Fruit fly (Drosophila melanogaster) S2 (cell line): Measurements from ENCODE around the gene CG17028.

Source experiments
- CG8478 ChIP-seq: fragments of >200 bp; optimal IDR thresholded peaks from 2 replicates; lab custom pipeline; 2018
- CTCF ChIP-seq, 2 experiments: fragments of >200 bp; optimal IDR thresholded peaks; 2 replicates each; lab custom pipeline; 2018

DNA sequence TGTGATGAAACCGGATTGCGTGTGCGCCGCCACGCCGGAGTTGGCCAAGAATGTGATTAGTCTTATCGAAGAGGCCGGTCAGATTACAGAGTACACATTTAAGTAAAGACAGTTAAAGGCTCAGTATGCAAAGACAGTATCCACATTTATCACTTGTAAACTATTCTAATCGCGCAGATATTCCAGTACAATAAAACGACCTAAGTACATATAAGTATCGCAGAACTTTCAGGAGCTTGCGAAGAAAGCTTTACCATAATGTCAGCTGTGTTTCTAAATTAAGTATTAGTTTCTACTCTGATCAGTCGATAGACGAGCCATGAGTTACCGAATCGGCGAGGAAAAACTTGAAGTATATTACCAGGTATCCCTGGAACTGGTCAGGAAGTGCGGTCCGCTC, at the start of gene CG17028:
- TF ChIP-seq CG8478 (lab: Kevin White, UChicago) (no peak), CTCF (optimal IDR thresholded peaks at IDR 0.05; lab: Kevin White, UChicago) (no peak)
